Fruit fly (Drosophila melanogaster): ENCODE data around the gene Cep290.

Cep290 gene

DNA sequence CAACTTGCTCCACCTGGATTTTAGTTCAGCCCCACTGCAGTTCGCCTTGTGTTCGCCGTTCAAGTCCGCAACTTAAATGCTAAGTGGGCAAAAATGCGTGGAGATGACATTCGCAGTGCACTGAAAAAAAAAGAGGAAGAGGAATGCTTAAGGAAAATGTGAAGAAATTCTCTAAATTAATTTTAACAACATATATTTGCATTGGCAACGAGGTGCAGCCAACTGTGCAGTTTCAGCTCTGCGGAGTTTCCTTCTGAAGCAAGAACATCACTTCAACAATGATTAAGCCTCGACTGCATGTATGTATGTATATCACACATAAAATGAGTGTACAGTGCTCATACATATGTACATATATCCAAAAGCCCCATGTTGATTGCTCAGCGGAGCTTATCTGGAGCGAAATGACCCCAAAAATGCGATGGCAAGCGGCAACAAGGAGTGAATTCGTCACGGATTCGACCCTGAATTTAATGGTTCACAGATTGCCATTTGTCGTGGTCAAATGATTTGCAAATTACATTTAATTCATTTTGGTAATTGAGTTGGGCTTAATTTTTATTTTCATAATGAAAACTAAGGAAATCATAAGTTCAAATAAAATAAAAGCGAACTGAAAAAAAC lies 22.6 kb upstream of the Cep290 start (continued):
- TF ChIP-seq CG8632 (GFP tag; optimal IDR thresholded peaks at IDR 0.05) (peak; percentile 28), CG31627 (GFP tag; optimal IDR thresholded peaks at IDR 0.05) (peak; percentile 29), CG4318 (GFP tag; optimal IDR thresholded peaks at IDR 0.05) (no peak), achi (GFP tag; optimal IDR thresholded peaks at IDR 0.05) (peak; percentile 2), CG6163 (GFP tag; IDR thresholded peaks at IDR 0.05) (peak; percentile 60; the same call in 1 of the 3 replicates), Ets21C (GFP tag; optimal IDR thresholded peaks at IDR 0.05) (no peak), vri (GFP tag; optimal IDR thresholded peaks at IDR 0.05) (peak; percentile 9), CG3919 (GFP tag; optimal IDR thresholded peaks at IDR 0.05) (peak; percentile 8), CG16779 (tag; optimal IDR thresholded peaks at IDR 0.05) (no peak), CG6854 (GFP tag; optimal IDR thresholded peaks at IDR 0.05) (no peak), Lpt (GFP tag; optimal IDR thresholded peaks at IDR 0.05) (no peak), Met (GFP tag; optimal IDR thresholded peaks at IDR 0.05) (peak; percentile 17), eg (GFP tag; IDR thresholded peaks at IDR 0.05) (no peak), CG32006 (GFP tag; optimal IDR thresholded peaks at IDR 0.05) (peak; percentile 13), ss (GFP tag; optimal IDR thresholded peaks at IDR 0.05) (no peak), net (GFP tag; optimal IDR thresholded peaks at IDR 0.05) (peak; percentile 47), esn (GFP tag; optimal IDR thresholded peaks at IDR 0.05) (no peak), CG11902 (GFP tag; optimal IDR thresholded peaks at IDR 0.05) (peak; percentile 19), pdm3 (GFP tag; optimal IDR thresholded peaks at IDR 0.05) (peak; percentile 22)

DNA sequence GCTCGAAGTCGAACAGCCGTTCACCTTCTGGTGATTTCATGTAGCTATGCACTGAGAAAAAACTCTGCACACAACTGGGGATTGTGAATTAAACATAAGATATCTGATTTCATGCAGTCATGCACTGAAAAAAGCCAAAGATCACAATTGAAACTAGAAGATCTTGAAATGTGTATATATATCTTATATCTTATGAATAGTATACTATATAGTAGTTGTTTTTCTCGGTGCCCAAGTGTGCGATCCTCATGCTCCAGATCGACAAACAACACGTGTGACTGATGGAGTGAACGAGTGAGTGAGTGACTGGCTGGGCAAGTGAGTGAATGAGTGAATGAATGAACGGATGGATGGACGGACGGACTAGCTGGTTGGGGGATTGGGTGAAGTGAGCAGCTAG lies 21.8 kb upstream of the Cep290 start:
- TF ChIP-seq pdm3 (GFP tag; optimal IDR thresholded peaks at IDR 0.05) (peak; percentile 78), cyc (GFP tag; optimal IDR thresholded peaks at IDR 0.05) (peak; percentile 56), CG15336 (GFP tag; IDR thresholded peaks at IDR 0.05) (peak; percentile 55), Met (GFP tag; optimal IDR thresholded peaks at IDR 0.05) (peak; percentile 75), Eip93F (GFP tag; optimal IDR thresholded peaks at IDR 0.05) (peak; percentile 50), fd85E (GFP tag; optimal IDR thresholded peaks at IDR 0.05) (peak; percentile 39), CG11902 (GFP tag; optimal IDR thresholded peaks at IDR 0.05) (peak; percentile 78), CG6808 (GFP tag; optimal IDR thresholded peaks at IDR 0.05) (peak; percentile 80), CG6854 (GFP tag; optimal IDR thresholded peaks at IDR 0.05) (peak; percentile 69), CG31627 (GFP tag; optimal IDR thresholded peaks at IDR 0.05) (peak; percentile 51), Hr38 (GFP tag; optimal IDR thresholded peaks at IDR 0.05) (no peak), CG3032 (tag; optimal IDR thresholded peaks at IDR 0.05) (peak; percentile 87), OdsH (GFP tag; optimal IDR thresholded peaks at IDR 0.05) (peak; percentile 74), topi (GFP tag; optimal IDR thresholded peaks at IDR 0.05) (peak; percentile 71), Eip75B (GFP tag; optimal IDR thresholded peaks at IDR 0.05) (peak; percentile 76), Hr39 (GFP tag; optimal IDR thresholded peaks at IDR 0.05) (peak; percentile 48), CG34406 (GFP tag; optimal IDR thresholded peaks at IDR 0.05) (peak; percentile 81), Ets21C (GFP tag; optimal IDR thresholded peaks at IDR 0.05) (peak; percentile 16), CG3919 (GFP tag; optimal IDR thresholded peaks at IDR 0.05) (peak; percentile 89), CG11294 (GFP tag; IDR thresholded peaks at IDR 0.05) (peak; percentile 56), CG6276 (GFP tag; optimal IDR thresholded peaks at IDR 0.05) (peak; percentile 69), dsx (GFP tag; optimal IDR thresholded peaks at IDR 0.05; ENCODE audit: poor library complexity, severe bottlenecking) (peak; percentile 72), CG7368 (GFP tag; optimal IDR thresholded peaks at IDR 0.05) (peak; percentile 83), CG11762 (GFP tag; optimal IDR thresholded peaks at IDR 0.05; ENCODE audit: insufficient read depth) (peak; percentile 74), esn (GFP tag; optimal IDR thresholded peaks at IDR 0.05) (peak; percentile 74), CG32006 (GFP tag; optimal IDR thresholded peaks at IDR 0.05) (peak; percentile 70), salr (GFP tag; optimal IDR thresholded peaks at IDR 0.05) (peak; percentile 29 to 43), Hr4 (GFP tag; optimal IDR thresholded peaks at IDR 0.05) (peak; percentile 62), CG16779 (tag; optimal IDR thresholded peaks at IDR 0.05) (peak; percentile 76), CG9139 (GFP tag; optimal IDR thresholded peaks at IDR 0.05) (peak; percentile 70), CG6792 (GFP tag; optimal IDR thresholded peaks at IDR 0.05) (peak; percentile 75), CG8319 (GFP tag; optimal IDR thresholded peaks at IDR 0.05) (peak; percentile 72), spab (GFP tag; optimal IDR thresholded peaks at IDR 0.05) (peak; percentile 86), Sox15 (GFP tag; optimal IDR thresholded peaks at IDR 0.05) (peak; percentile 36), lz (GFP tag; optimal IDR thresholded peaks at IDR 0.05) (peak; percentile 48), Lpt (GFP tag; optimal IDR thresholded peaks at IDR 0.05) (peak; percentile 48), Smox (GFP tag; optimal IDR thresholded peaks at IDR 0.05) (peak; percentile 61), Sox14 (GFP tag; optimal IDR thresholded peaks at IDR 0.05) (peak; percentile 69), CG4318 (GFP tag; optimal IDR thresholded peaks at IDR 0.05) (peak; percentile 43), Ets96B (tag; optimal IDR thresholded peaks at IDR 0.05) (peak; percentile 89), vri (GFP tag; optimal IDR thresholded peaks at IDR 0.05) (peak; percentile 16), eg (GFP tag; IDR thresholded peaks at IDR 0.05) (peak; percentile 76; the same call in 1 of the 3 replicates)

All from whole organism, prepupa.